Fruit fly (Drosophila melanogaster) whole organism, prepupa: Measurements from ENCODE around the gene CG8206.

Experiments used
- Blimp-1 ChIP-seq: fragments of 200-800 bp; sonication (Bioruptor generic); optimal IDR thresholded peaks from 3 replicates; lab custom pipeline; 2017; ENCODE audit warnings: missing biosample characterization, missing genetic modification characterization, mild to moderate bottlenecking, moderate library complexity, missing genetic modification reagents
- CG4318 ChIP-seq: fragments of 200-800 bp; sonication (Bioruptor generic); optimal IDR thresholded peaks from 3 replicates; lab custom pipeline; 2017; ENCODE audit warnings: missing biosample characterization, mild to moderate bottlenecking, missing genetic modification characterization
- Ets21C ChIP-seq: fragments of 200-800 bp; sonication (Bioruptor generic); optimal IDR thresholded peaks from 3 replicates; lab custom pipeline; 2016; ENCODE audit warnings: missing biosample characterization, missing genetic modification characterization
- Gug ChIP-seq: fragments of 200-800 bp; sonication (Bioruptor generic); IDR thresholded peaks from 2 replicates; pipeline ENCODE4 v1.3.6; 2022; ENCODE audit warnings: missing biosample characterization, missing genetic modification characterization
- Lpt ChIP-seq: fragments of 200-800 bp; sonication (Bioruptor generic); optimal IDR thresholded peaks from 3 replicates; lab custom pipeline; 2016; ENCODE audit warnings: missing biosample characterization, missing genetic modification characterization
- dac ChIP-seq: fragments of 200-800 bp; sonication (Bioruptor generic); optimal IDR thresholded peaks from 2 replicates; lab custom pipeline; 2017; ENCODE audit warnings: missing biosample characterization, mild to moderate bottlenecking, missing genetic modification characterization
- dsx ChIP-seq: fragments of 200-800 bp; optimal IDR thresholded peaks from 3 replicates; lab custom pipeline; 2019; ENCODE audit warnings: missing biosample characterization, mild to moderate bottlenecking, missing genetic modification characterization, moderate library complexity; ENCODE audit not compliant: poor library complexity, severe bottlenecking

DNA sequence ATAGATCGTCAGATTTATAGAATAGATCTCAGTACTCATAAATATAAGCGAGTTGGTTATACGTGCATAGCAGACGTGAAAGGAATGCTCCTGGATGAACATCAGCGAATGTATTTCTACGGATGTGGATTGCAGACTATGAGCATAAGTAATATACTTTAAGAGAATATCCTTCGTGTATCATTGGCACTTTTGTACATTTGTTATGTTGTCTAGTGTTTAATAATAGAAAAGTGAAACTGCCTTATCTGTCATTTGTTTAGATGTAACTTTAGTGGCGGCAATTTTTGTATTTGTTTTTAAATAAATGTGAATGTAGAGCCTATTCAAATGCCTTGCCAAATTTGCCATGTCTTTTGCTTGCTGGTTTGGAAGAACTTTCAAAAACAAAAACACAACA lies 33.6 kb downstream of the CG8206 start, which contains the start of gene CG43672:
- TF ChIP-seq CG4318 (no peak), Gug (GFP tag; lab: Robert Waterston, UW) (no peak), dac (GFP tag; lab: Kevin White, UChicago) (no peak), Ets21C (GFP tag; lab: Kevin White, UChicago) (no peak), dsx (GFP tag; lab: Kevin White, UChicago) (no peak), Blimp-1 (no peak), Lpt (GFP tag; lab: Kevin White, UChicago) (no peak)
